Fruit fly (Drosophila melanogaster) whole organism, pupa: Measurements from ENCODE around the gene CG10064.

Experiments used
- CG10348 ChIP-seq: fragments of 200-800 bp; sonication (Bioruptor generic); IDR thresholded peaks from 2 replicates; pipeline ENCODE4 v1.3.6; 2022; ENCODE audit warnings: missing biosample characterization, missing genetic modification characterization
- CG12605 ChIP-seq: fragments of 200-800 bp; sonication (Bioruptor generic); IDR thresholded peaks from 2 replicates; pipeline ENCODE4 v1.3.6; 2022; ENCODE audit warnings: missing biosample characterization, missing genetic modification characterization
- CG13204 ChIP-seq: fragments of 200-800 bp; sonication (Bioruptor generic); optimal IDR thresholded peaks from 2 replicates; lab custom pipeline; 2018; ENCODE audit warnings: missing biosample characterization, mild to moderate bottlenecking, missing genetic modification characterization, moderate library complexity
- CG14655 ChIP-seq: fragments of 200-800 bp; sonication (Bioruptor generic); optimal IDR thresholded peaks from 3 replicates; lab custom pipeline; 2017; ENCODE audit warnings: mild to moderate bottlenecking, missing biosample characterization, missing genetic modification reagents, missing genetic modification characterization
- CG15710 ChIP-seq: fragments of 200-800 bp; sonication (Bioruptor generic); optimal IDR thresholded peaks from 2 replicates; lab custom pipeline; 2018; ENCODE audit warnings: missing biosample characterization, mild to moderate bottlenecking, missing genetic modification characterization, moderate library complexity
- CG17806 ChIP-seq: fragments of 200-800 bp; sonication (Bioruptor generic); optimal IDR thresholded peaks from 2 replicates; lab custom pipeline; 2018; ENCODE audit warnings: missing biosample characterization, mild to moderate bottlenecking, missing genetic modification characterization, moderate library complexity
- CG32121 ChIP-seq: fragments of 200-800 bp; sonication (Bioruptor generic); IDR thresholded peaks from 2 replicates; pipeline ENCODE4 v1.3.6; 2022; ENCODE audit warnings: missing biosample characterization, missing genetic modification characterization
- CG34367 ChIP-seq: fragments of 200-800 bp; sonication (Bioruptor generic); optimal IDR thresholded peaks from 2 replicates; lab custom pipeline; 2018; ENCODE audit warnings: missing biosample characterization, mild to moderate bottlenecking, missing genetic modification characterization
- CG4496 ChIP-seq: fragments of 200-800 bp; sonication (Bioruptor generic); IDR thresholded peaks from 3 replicates; pipeline ENCODE4 v1.3.6; 2022; ENCODE audit warnings: missing biosample characterization, missing genetic modification characterization
- CG8159 ChIP-seq: fragments of 200-800 bp; sonication (Bioruptor generic); optimal IDR thresholded peaks from 3 replicates; lab custom pipeline; 2018; ENCODE audit warnings: missing biosample characterization, mild to moderate bottlenecking, missing genetic modification characterization, moderate library complexity
- CG8301 ChIP-seq: fragments of 200-800 bp; sonication (Bioruptor generic); optimal IDR thresholded peaks from 2 replicates; lab custom pipeline; 2018; ENCODE audit warnings: missing biosample characterization, mild to moderate bottlenecking, missing genetic modification characterization
- CG9948 ChIP-seq: fragments of 200-800 bp; sonication (Bioruptor generic); optimal IDR thresholded peaks from 2 replicates; lab custom pipeline; 2018; ENCODE audit warnings: missing biosample characterization, mild to moderate bottlenecking, missing genetic modification characterization, moderate library complexity
- D1 ChIP-seq: fragments of 200-800 bp; sonication (Bioruptor generic); optimal IDR thresholded peaks from 2 replicates; lab custom pipeline; 2018; ENCODE audit warnings: missing biosample characterization, mild to moderate bottlenecking, missing genetic modification characterization, moderate library complexity
- EcR ChIP-seq: fragments of 200-800 bp; sonication (Bioruptor generic); optimal IDR thresholded peaks from 3 replicates; lab custom pipeline; 2019; ENCODE audit warnings: missing biosample characterization, missing genetic modification characterization, mild to moderate bottlenecking, moderate library complexity, missing genetic modification reagents
- Ets98B ChIP-seq: fragments of 200-800 bp; sonication (Bioruptor generic); IDR thresholded peaks from 2 replicates; pipeline ENCODE4 v1.3.6; 2022; ENCODE audit warnings: missing biosample characterization, missing genetic modification characterization
- Pif1A ChIP-seq: fragments of 200-800 bp; sonication (Bioruptor generic); optimal IDR thresholded peaks from 3 replicates; lab custom pipeline; 2016; ENCODE audit warnings: missing biosample characterization, missing genetic modification characterization
- Pif1B ChIP-seq: fragments of 200-800 bp; sonication (Bioruptor generic); optimal IDR thresholded peaks from 3 replicates; lab custom pipeline; 2016; ENCODE audit warnings: missing biosample characterization, missing genetic modification characterization
- Snoo ChIP-seq: fragments of 200-800 bp; sonication (Bioruptor generic); optimal IDR thresholded peaks from 3 replicates; lab custom pipeline; 2017; ENCODE audit warnings: missing biosample characterization, mild to moderate bottlenecking, missing genetic modification characterization, inconsistent platforms
- fd96Ca ChIP-seq: fragments of 200-800 bp; sonication (Bioruptor generic); IDR thresholded peaks from 3 replicates; pipeline ENCODE4 v1.3.6; 2022; ENCODE audit warnings: missing biosample characterization, missing genetic modification characterization
- gl ChIP-seq: fragments of 200-800 bp; sonication (Bioruptor generic); optimal IDR thresholded peaks from 2 replicates; lab custom pipeline; 2018; ENCODE audit warnings: missing biosample characterization, mild to moderate bottlenecking, missing genetic modification characterization
- rn ChIP-seq: fragments of 200-800 bp; sonication (Bioruptor generic); IDR thresholded peaks from 2 replicates; pipeline ENCODE4 v1.3.6; 2022; ENCODE audit warnings: missing biosample characterization, missing genetic modification characterization

The CG10064 gene

dm6 chr3L:6977391-6977790, 9.7 kb upstream of the CG10064 start:
- TF ChIP-seq CG34367 (tag; lab: Kevin White, UChicago) (peak; percentile 38), CG17806 (peak; percentile 67), gl (tag; lab: Kevin White, UChicago) (peak; percentile 8), CG14655 (peak; percentile 76), CG9948 (tag; lab: Kevin White, UChicago) (peak; percentile 65), Snoo (tag; lab: Kevin White, UChicago) (peak; percentile 75), rn (GFP tag; lab: Robert Waterston, UW) (peak; percentile 72), CG12605 (GFP tag; lab: Robert Waterston, UW) (peak; percentile 76; the same call in 1 of the 2 replicates), CG32121 (GFP tag; lab: Robert Waterston, UW) (peak; percentile 83), CG4496 (GFP tag; lab: Robert Waterston, UW) (peak; percentile 71), CG10348 (GFP tag; lab: Robert Waterston, UW) (no peak), CG15710 (peak; percentile 64), CG8301 (peak; percentile 59), Pif1B (GFP tag; lab: Kevin White, UChicago) (peak; percentile 36), fd96Ca (GFP tag; lab: Robert Waterston, UW) (peak; percentile 78), Pif1A (peak; percentile 41), EcR (GFP tag; lab: Kevin White, UChicago) (peak; percentile 25), Ets98B (peak; percentile 69), CG8159 (peak; percentile 75), D1 (tag; lab: Kevin White, UChicago) (no peak), CG13204 (GFP tag; lab: Kevin White, UChicago) (no peak)

- TF ChIP-seq CG10348 (GFP tag; lab: Robert Waterston, UW) (no peak), CG17806 (no peak), CG4496 (GFP tag; lab: Robert Waterston, UW) (no peak), EcR (GFP tag; lab: Kevin White, UChicago) (no peak), Pif1A (no peak), CG8159 (no peak), CG15710 (no peak), CG8301 (no peak), Snoo (tag; lab: Kevin White, UChicago) (no peak)
- TF ChIP-seq, all 21 proteins: peak for 0
These were observed 9.0 kb upstream of the CG10064 start for dm6 chr3L:6976601-6977140.

DNA sequence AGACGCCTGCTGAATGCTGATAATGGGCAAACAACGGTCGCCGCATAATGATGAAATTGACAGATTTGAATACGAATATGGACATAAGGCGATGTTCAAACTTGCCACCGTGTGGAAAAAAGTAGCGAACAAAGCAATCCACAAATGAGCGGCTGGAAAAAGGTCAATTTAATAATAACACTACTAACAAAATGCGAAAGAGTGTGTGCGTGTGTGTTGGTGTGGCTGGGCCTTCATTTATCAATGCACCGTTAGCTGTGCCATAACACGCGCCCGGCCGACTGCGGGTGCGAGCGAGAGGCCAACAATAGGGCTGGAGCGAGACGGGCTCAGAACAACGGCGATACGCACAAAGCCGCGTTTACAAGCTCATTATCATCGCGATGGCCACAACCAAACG, 8.2 kb upstream of the CG10064 start:
- TF ChIP-seq CG34367 (tag; lab: Kevin White, UChicago) (no peak), Ets98B (no peak), gl (tag; lab: Kevin White, UChicago) (no peak), CG32121 (GFP tag; lab: Robert Waterston, UW) (no peak), CG10348 (GFP tag; lab: Robert Waterston, UW) (no peak), fd96Ca (GFP tag; lab: Robert Waterston, UW) (no peak), Pif1A (no peak), D1 (tag; lab: Kevin White, UChicago) (no peak), rn (GFP tag; lab: Robert Waterston, UW) (no peak), CG14655 (no peak), CG15710 (no peak), CG12605 (GFP tag; lab: Robert Waterston, UW) (no peak), CG4496 (GFP tag; lab: Robert Waterston, UW) (no peak), CG9948 (tag; lab: Kevin White, UChicago) (no peak), Pif1B (GFP tag; lab: Kevin White, UChicago) (no peak)

DNA sequence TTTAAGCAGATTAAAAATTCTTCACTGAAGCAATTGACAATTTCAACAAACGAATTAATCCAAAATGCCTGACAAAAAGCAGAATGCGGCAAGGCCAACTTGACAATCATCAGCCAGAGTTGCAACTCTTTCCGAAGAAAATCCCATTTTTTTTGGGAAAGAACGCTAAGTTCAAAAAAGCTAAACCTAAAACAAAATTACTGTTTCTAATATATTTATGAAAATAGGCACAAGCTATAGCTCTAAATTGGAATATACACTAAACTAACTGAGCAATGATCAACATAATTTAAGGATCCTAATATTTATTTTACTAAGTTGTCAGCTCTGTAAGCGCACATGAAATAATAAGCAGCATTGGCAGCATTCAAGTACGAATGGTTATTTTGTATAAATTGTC, 4.7 kb upstream of the CG10064 start, which contains the start of gene CG10063:
CG10063 (minus strand) TSS at position 101 of the 400 bp plus-strand sequence.
- TF ChIP-seq CG4496 (GFP tag; lab: Robert Waterston, UW), result no peak
- no peak for TF ChIP-seq CG10348 (GFP tag; lab: Robert Waterston, UW)
- no peak for TF ChIP-seq CG14655
- no peak for TF ChIP-seq CG34367 (tag; lab: Kevin White, UChicago)
- TF ChIP-seq gl (tag; lab: Kevin White, UChicago), result no peak
- no peak for TF ChIP-seq CG8159
- TF ChIP-seq CG13204 (GFP tag; lab: Kevin White, UChicago), result no peak

- TF ChIP-seq CG8301 (no peak), CG34367 (tag; lab: Kevin White, UChicago) (no peak), CG32121 (GFP tag; lab: Robert Waterston, UW) (no peak), CG17806 (no peak), EcR (GFP tag; lab: Kevin White, UChicago) (no peak), CG13204 (GFP tag; lab: Kevin White, UChicago) (no peak), CG8159 (no peak), rn (GFP tag; lab: Robert Waterston, UW) (no peak), CG4496 (GFP tag; lab: Robert Waterston, UW) (no peak), CG14655 (no peak), CG15710 (no peak), D1 (tag; lab: Kevin White, UChicago) (no peak), CG10348 (GFP tag; lab: Robert Waterston, UW) (no peak), fd96Ca (GFP tag; lab: Robert Waterston, UW) (no peak), Ets98B (no peak)
These were observed 3.6 kb upstream of the CG10064 start for dm6 chr3L:6971298-6971697.
